Worm (Caenorhabditis elegans) whole organism, young adult: ENCODE measurements around the gene dnc-1.

Experiments used
- B0261.1 ChIP-seq: sonication (generic microtip); optimal IDR thresholded peaks from 2 replicates; lab custom pipeline; 2016; ENCODE audit warnings: mild to moderate bottlenecking, missing genetic modification characterization, moderate library complexity, missing compliant biosample characterization
- C06A6.2 ChIP-seq: fragments of 200-800 bp; sonication (Bioruptor generic); conservative IDR thresholded peaks from 2 replicates; pipeline ENCODE4 v1.3.6; 2022; ENCODE audit warnings: missing genetic modification characterization, missing compliant biosample characterization
- F22D6.2 ChIP-seq: sonication (generic microtip); optimal IDR thresholded peaks from 2 replicates; lab custom pipeline; 2016; ENCODE audit warnings: mild to moderate bottlenecking, missing genetic modification characterization, missing compliant biosample characterization
- F33H1.4 ChIP-seq: fragments of 200-800 bp; sonication (Bioruptor generic); IDR thresholded peaks from 2 replicates; pipeline ENCODE4 v1.3.6; 2022; ENCODE audit warnings: missing genetic modification reagents, missing genetic modification characterization, missing compliant biosample characterization
- F37B4.10 ChIP-seq: fragments of 200-800 bp; sonication (Bioruptor generic); IDR thresholded peaks from 2 replicates; pipeline ENCODE4 v1.3.6; 2022; ENCODE audit warnings: missing genetic modification characterization, missing compliant biosample characterization
- F55B11.4 ChIP-seq: sonication (generic microtip); optimal IDR thresholded peaks from 2 replicates; lab custom pipeline; 2016; ENCODE audit warnings: missing compliant biosample characterization, missing genetic modification characterization, borderline replicate concordance; ENCODE audit not compliant: insufficient read depth
- Y53F4B.3 ChIP-seq: fragments of 200-800 bp; sonication (Bioruptor generic); IDR thresholded peaks from 2 replicates; pipeline ENCODE4 v1.3.6; 2022; ENCODE audit warnings: missing genetic modification reagents, missing genetic modification characterization, missing compliant biosample characterization
- aptf-3 ChIP-seq: fragments of 200-800 bp; sonication (Bioruptor generic); IDR thresholded peaks from 2 replicates; pipeline ENCODE4 v1.3.6; 2022; ENCODE audit warnings: missing genetic modification characterization, missing compliant biosample characterization
- athp-1 ChIP-seq: sonication (generic microtip); optimal IDR thresholded peaks from 2 replicates; lab custom pipeline; 2017; ENCODE audit warnings: mild to moderate bottlenecking, missing genetic modification characterization, missing compliant biosample characterization
- bed-1 ChIP-seq: fragments of 200-800 bp; sonication (Bioruptor generic); IDR thresholded peaks from 2 replicates; pipeline ENCODE4 v1.3.6; 2022; ENCODE audit warnings: missing genetic modification reagents, missing genetic modification characterization, missing compliant biosample characterization
- bed-2 ChIP-seq: fragments of 200-800 bp; sonication (Bioruptor generic); IDR thresholded peaks from 2 replicates; pipeline ENCODE4 v1.3.6; 2022; ENCODE audit warnings: missing genetic modification reagents, missing genetic modification characterization, missing compliant biosample characterization
- ccch-3 ChIP-seq: fragments of 200-800 bp; sonication (Bioruptor generic); optimal IDR thresholded peaks from 2 replicates; lab custom pipeline; 2018; ENCODE audit warnings: mild to moderate bottlenecking, missing genetic modification characterization, missing compliant biosample characterization
- ceh-27 ChIP-seq: fragments of 200-800 bp; sonication (Bioruptor generic); optimal IDR thresholded peaks from 2 replicates; lab custom pipeline; 2018; ENCODE audit warnings: mild to moderate bottlenecking, missing genetic modification characterization, moderate library complexity, missing compliant biosample characterization
- ceh-91 ChIP-seq: fragments of 200-800 bp; sonication (Bioruptor generic); IDR thresholded peaks from 2 replicates; pipeline ENCODE4 v1.3.6; 2022; ENCODE audit warnings: missing genetic modification reagents, missing genetic modification characterization, missing compliant biosample characterization
- chd-7 ChIP-seq: sonication (generic microtip); optimal IDR thresholded peaks from 2 replicates; lab custom pipeline; 2016; ENCODE audit warnings: mild to moderate bottlenecking, missing genetic modification characterization, moderate library complexity, missing compliant biosample characterization
- dpff-1 ChIP-seq: sonication (generic microtip); optimal IDR thresholded peaks from 2 replicates; lab custom pipeline; 2017; ENCODE audit warnings: mild to moderate bottlenecking, missing genetic modification characterization, missing compliant biosample characterization
- egrh-3 ChIP-seq: fragments of 200-800 bp; sonication (Bioruptor generic); IDR thresholded peaks from 2 replicates; pipeline ENCODE4 v1.3.6; 2022; ENCODE audit warnings: missing genetic modification reagents, missing genetic modification characterization, missing compliant biosample characterization
- gei-17 ChIP-seq: fragments of 200-800 bp; sonication (Bioruptor generic); optimal IDR thresholded peaks from 2 replicates; lab custom pipeline; 2018; ENCODE audit warnings: mild to moderate bottlenecking, missing genetic modification characterization, missing compliant biosample characterization
- him-1 ChIP-seq: sonication (generic microtip); optimal IDR thresholded peaks from 2 replicates; lab custom pipeline; 2016; ENCODE audit warnings: missing genotype, missing genetic modification reagents, missing genetic modification characterization, missing compliant biosample characterization
- hlh-12 ChIP-seq: sonication (generic microtip); optimal IDR thresholded peaks from 2 replicates; lab custom pipeline; 2016; ENCODE audit warnings: missing genetic modification characterization, missing compliant biosample characterization
- hmg-20 ChIP-seq: fragments of 200-800 bp; sonication (Bioruptor generic); IDR thresholded peaks from 2 replicates; pipeline ENCODE4 v1.3.6; 2022; ENCODE audit warnings: missing genetic modification reagents, missing genetic modification characterization, missing compliant biosample characterization
- hsf-1 ChIP-seq: fragments of 200-800 bp; sonication (Bioruptor generic); IDR thresholded peaks from 2 replicates; pipeline ENCODE4 v1.3.6; 2022; ENCODE audit warnings: missing genetic modification reagents, missing genetic modification characterization, missing compliant biosample characterization
- lag-1 ChIP-seq: fragments of 200-800 bp; sonication (Bioruptor generic); IDR thresholded peaks from 2 replicates; pipeline ENCODE4 v1.3.6; 2022; ENCODE audit warnings: missing genetic modification reagents, missing genetic modification characterization, missing compliant biosample characterization
- lin-35 ChIP-seq, 3 experiments: fragments of 150-350 bp in 2 of 3; sonication (generic microtip) in 1 of 3; optimal IDR thresholded peaks; 2 replicates each; lab custom pipeline; 2014 to 2018; ENCODE audit warnings: missing biosample characterization in 3 of 3, missing genetic modification characterization in 3 of 3, missing genetic modification reagents in 3 of 3
- lir-1 ChIP-seq: fragments of 200-800 bp; sonication (Bioruptor generic); conservative IDR thresholded peaks from 2 replicates; pipeline ENCODE4 v1.3.6; 2022; ENCODE audit warnings: missing genetic modification reagents, missing genetic modification characterization, missing compliant biosample characterization
- madf-6 ChIP-seq: fragments of 200-800 bp; sonication (Bioruptor generic); IDR thresholded peaks from 2 replicates; pipeline ENCODE4 v1.3.6; 2022; ENCODE audit warnings: missing genetic modification reagents, missing genetic modification characterization, missing compliant biosample characterization
- nfya-2 ChIP-seq: fragments of 200-800 bp; sonication (Bioruptor generic); IDR thresholded peaks from 2 replicates; pipeline ENCODE4 v1.3.6; 2022; ENCODE audit warnings: missing genetic modification reagents, missing genetic modification characterization, missing compliant biosample characterization
- nfyb-1 ChIP-seq: fragments of 200-800 bp; sonication (Bioruptor generic); IDR thresholded peaks from 2 replicates; pipeline ENCODE4 v1.3.6; 2022; ENCODE audit warnings: missing genetic modification reagents, missing genetic modification characterization, missing compliant biosample characterization
- nhr-27 ChIP-seq: fragments of 200-800 bp; sonication (Bioruptor generic); optimal IDR thresholded peaks from 2 replicates; lab custom pipeline; 2018; ENCODE audit warnings: mild to moderate bottlenecking, missing genetic modification characterization, moderate library complexity, missing compliant biosample characterization
- nhr-80 ChIP-seq: sonication (generic microtip); optimal IDR thresholded peaks from 2 replicates; lab custom pipeline; 2016; ENCODE audit warnings: missing genetic modification characterization, missing compliant biosample characterization
- nhr-90 ChIP-seq: sonication (generic microtip); optimal IDR thresholded peaks from 2 replicates; lab custom pipeline; 2016; ENCODE audit warnings: missing genotype, mild to moderate bottlenecking, missing genetic modification characterization, missing compliant biosample characterization
- pbrm-1 ChIP-seq: fragments of 200-800 bp; sonication (Bioruptor generic); IDR thresholded peaks from 2 replicates; pipeline ENCODE4 v1.3.6; 2022; ENCODE audit warnings: missing genetic modification reagents, missing genetic modification characterization, missing compliant biosample characterization
- sea-2 ChIP-seq: fragments of 200-800 bp; sonication (Bioruptor generic); IDR thresholded peaks from 2 replicates; pipeline ENCODE4 v1.3.6; 2022; ENCODE audit warnings: missing genetic modification characterization, missing compliant biosample characterization
- tlf-1 ChIP-seq: fragments of 200-800 bp; sonication (Bioruptor generic); optimal IDR thresholded peaks from 2 replicates; lab custom pipeline; 2018; ENCODE audit warnings: mild to moderate bottlenecking, missing genetic modification characterization, missing compliant biosample characterization
- unc-62 ChIP-seq: fragments of 150-350 bp; optimal IDR thresholded peaks from 2 replicates; lab custom pipeline; 2014; ENCODE audit warnings: missing biosample characterization, missing genetic modification reagents, missing genetic modification characterization
- ztf-22 ChIP-seq: fragments of 200-800 bp; sonication (Bioruptor generic); optimal IDR thresholded peaks from 2 replicates; lab custom pipeline; 2018; ENCODE audit warnings: mild to moderate bottlenecking, missing genetic modification characterization, moderate library complexity, missing compliant biosample characterization

Gene dnc-1

ce11 chrIV:10902476-10902875, 30.5 kb downstream of the dnc-1 start:
- TF ChIP-seq unc-62 (GFP tag; lab: Kevin White, UChicago): no peak
- no peak for TF ChIP-seq lir-1 (GFP tag; lab: Robert Waterston, UW)
- TF ChIP-seq nfya-2 (GFP tag; lab: Robert Waterston, UW): no peak
- TF ChIP-seq egrh-3: no peak
- no peak for TF ChIP-seq F33H1.4
- TF ChIP-seq bed-1: no peak
- TF ChIP-seq ceh-27 (GFP tag; lab: Kevin White, UChicago): no peak
- TF ChIP-seq F37B4.10 (GFP tag; lab: Robert Waterston, UW): no peak
- TF ChIP-seq F55B11.4: no peak
- no peak for TF ChIP-seq B0261.1
- no peak for TF ChIP-seq hmg-20 (GFP tag; lab: Robert Waterston, UW)
- no peak for TF ChIP-seq bed-2 (GFP tag; lab: Robert Waterston, UW)
- no peak for TF ChIP-seq hsf-1 (GFP tag; lab: Robert Waterston, UW)
- no peak for TF ChIP-seq him-1
- TF ChIP-seq tlf-1 (GFP tag; lab: Kevin White, UChicago): no peak
- TF ChIP-seq chd-7 (tag; lab: Kevin White, UChicago): no peak
- TF ChIP-seq, all 124 proteins: peak for 0

ce11 chrIV:10900083-10900482, 32.9 kb downstream of the dnc-1 start, which contains the start of gene srlf-30:
srlf-30 (plus strand) TSS chrIV:10900383.
- no peak for TF ChIP-seq bed-2 (GFP tag; lab: Robert Waterston, UW)
- TF ChIP-seq egrh-3: no peak
- TF ChIP-seq nhr-90 (tag; lab: Kevin White, UChicago): no peak
- no peak for TF ChIP-seq F22D6.2 (tag; lab: Kevin White, UChicago)
- no peak for TF ChIP-seq gei-17 (GFP tag; lab: Kevin White, UChicago)
- no peak for TF ChIP-seq nhr-80 (tag; lab: Kevin White, UChicago)
- TF ChIP-seq C06A6.2: no peak
- TF ChIP-seq ceh-27 (GFP tag; lab: Kevin White, UChicago): no peak
- TF ChIP-seq F55B11.4: no peak
- TF ChIP-seq dpff-1 (tag; lab: Kevin White, UChicago): no peak
- no peak for TF ChIP-seq sea-2 (GFP tag; lab: Robert Waterston, UW)
- no peak for TF ChIP-seq ceh-91 (GFP tag; lab: Robert Waterston, UW)
- TF ChIP-seq madf-6 (GFP tag; lab: Robert Waterston, UW): no peak
- TF ChIP-seq hsf-1 (GFP tag; lab: Robert Waterston, UW): no peak
- no peak for TF ChIP-seq aptf-3
- no peak for TF ChIP-seq lag-1 (GFP tag; lab: Robert Waterston, UW)
- no peak for TF ChIP-seq pbrm-1 (GFP tag; lab: Robert Waterston, UW)
- no peak for TF ChIP-seq ztf-22
- no peak for TF ChIP-seq ccch-3 (GFP tag; lab: Kevin White, UChicago)
- TF ChIP-seq, all 124 proteins: peak for 0

- TF ChIP-seq Y53F4B.3 (GFP tag; lab: Robert Waterston, UW): no peak
- TF ChIP-seq nhr-27 (tag; lab: Kevin White, UChicago): no peak
- no peak for TF ChIP-seq F55B11.4
- no peak for TF ChIP-seq F37B4.10 (GFP tag; lab: Robert Waterston, UW)
- TF ChIP-seq lin-35 (GFP tag; optimal IDR thresholded peaks at IDR 0.05; lab: Kevin White, UChicago): no peak
- no peak for TF ChIP-seq athp-1 (tag; lab: Kevin White, UChicago)
- TF ChIP-seq nfyb-1: no peak
- TF ChIP-seq hlh-12: no peak
- no peak for TF ChIP-seq ceh-91 (GFP tag; lab: Robert Waterston, UW)
These were observed 33.9 kb downstream of the dnc-1 start, which contains the start of the genes F13E9.9 and F13E9.19 for ce11 chrIV:10899091-10899490. F13E9.9 (minus strand) TSS chrIV:10899191. F13E9.19 (plus strand) TSS chrIV:10899406.
